Worm (Caenorhabditis elegans): ENCODE results near the gene srx-4.

srx-4 gene

ce11 chrV:664337-664847 is 28.2 kb downstream of the srx-4 start, which contains the start of the genes F31F4.11 and srh-266:
Gene F31F4.11, minus strand, starts transcription at chrV:664437.
Gene srh-266, plus strand, starts transcription at chrV:664797.
- no peak for TF ChIP-seq lag-1 (GFP tag; IDR thresholded peaks at IDR 0.05)
- no peak for TF ChIP-seq attf-6 (GFP tag; IDR thresholded peaks at IDR 0.05)
- TF ChIP-seq rcor-1 (GFP tag; IDR thresholded peaks at IDR 0.05) = no peak
- no peak for TF ChIP-seq F49E8.2 (tag; optimal IDR thresholded peaks at IDR 0.05; ENCODE audit: insufficient read depth)
- TF ChIP-seq zim-3 (tag; optimal IDR thresholded peaks at IDR 0.05) = no peak
- no peak for TF ChIP-seq D2030.7 (GFP tag; IDR thresholded peaks at IDR 0.05)
- no peak for TF ChIP-seq K11D2.4 (GFP tag; IDR thresholded peaks at IDR 0.05)
- TF ChIP-seq nhr-27 (tag; optimal IDR thresholded peaks at IDR 0.05) = no peak
- TF ChIP-seq rpc-1 (optimal IDR thresholded peaks at IDR 0.05) = no peak
- TF ChIP-seq rpc-1 (tag; optimal IDR thresholded peaks at IDR 0.05) = no peak
- no peak for TF ChIP-seq ama-1 (optimal IDR thresholded peaks at IDR 0.05)
- TF ChIP-seq ama-1 (GFP tag; optimal IDR thresholded peaks at IDR 0.05) = no peak
- TF ChIP-seq F39B2.1 (GFP tag; IDR thresholded peaks at IDR 0.05) = no peak
- no peak for TF ChIP-seq unc-130 (GFP tag; optimal IDR thresholded peaks at IDR 0.05)
- no peak for TF ChIP-seq chd-7 (tag; optimal IDR thresholded peaks at IDR 0.05)
- TF ChIP-seq F10E7.11 (tag; optimal IDR thresholded peaks at IDR 0.05) = no peak
- TF ChIP-seq gei-17 (GFP tag; optimal IDR thresholded peaks at IDR 0.05) = no peak
- no peak for TF ChIP-seq somi-1 (GFP tag; optimal IDR thresholded peaks at IDR 0.05)

DNA sequence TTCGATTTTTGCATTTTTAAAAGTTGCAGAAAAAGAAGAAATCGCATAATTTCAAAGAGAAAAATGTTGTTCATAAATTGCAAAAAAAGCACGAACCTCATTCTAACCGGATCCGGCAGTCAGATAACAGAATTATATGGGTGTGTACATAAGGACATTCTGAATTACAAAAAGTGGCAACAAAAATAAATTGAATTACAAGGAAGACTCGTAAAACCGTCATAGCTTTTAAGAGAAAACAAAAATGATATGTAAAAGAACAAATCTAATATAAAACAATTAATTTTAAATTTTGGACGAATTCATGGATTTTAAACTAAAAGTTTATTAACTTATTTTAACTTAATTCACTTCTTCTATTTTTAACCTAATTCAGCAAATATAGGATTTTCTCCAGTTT is 32.4 kb downstream of the srx-4 start, which contains the start of gene F31F4.17:
F31F4.17 (minus strand) TSS at position 101 of the 400 bp plus-strand sequence.
- TF ChIP-seq F49E8.2 (tag; optimal IDR thresholded peaks at IDR 0.05; ENCODE audit: insufficient read depth) (no peak), C17E4.6 (GFP tag; IDR thresholded peaks at IDR 0.05) (no peak), rpc-1 (optimal IDR thresholded peaks at IDR 0.05) (no peak), rpc-1 (tag; optimal IDR thresholded peaks at IDR 0.05) (no peak), chd-7 (tag; optimal IDR thresholded peaks at IDR 0.05) (no peak), nhr-80 (tag; optimal IDR thresholded peaks at IDR 0.05) (no peak), snpc-1.1 (tag; optimal IDR thresholded peaks at IDR 0.05; ENCODE audit: insufficient read depth) (no peak), efl-1 (GFP tag; optimal IDR thresholded peaks at IDR 0.05) (no peak), nfya-1 (tag; optimal IDR thresholded peaks at IDR 0.05; ENCODE audit: borderline replicate concordance, insufficient read depth) (no peak), Y53G8AR.9 (GFP tag; conservative IDR thresholded peaks at IDR 0.05) (no peak), tlf-1 (GFP tag; optimal IDR thresholded peaks at IDR 0.05) (no peak), lir-1 (GFP tag; conservative IDR thresholded peaks at IDR 0.05) (no peak), F37B4.10 (GFP tag; IDR thresholded peaks at IDR 0.05) (no peak), attf-3 (GFP tag; conservative IDR thresholded peaks at IDR 0.05) (no peak)

DNA sequence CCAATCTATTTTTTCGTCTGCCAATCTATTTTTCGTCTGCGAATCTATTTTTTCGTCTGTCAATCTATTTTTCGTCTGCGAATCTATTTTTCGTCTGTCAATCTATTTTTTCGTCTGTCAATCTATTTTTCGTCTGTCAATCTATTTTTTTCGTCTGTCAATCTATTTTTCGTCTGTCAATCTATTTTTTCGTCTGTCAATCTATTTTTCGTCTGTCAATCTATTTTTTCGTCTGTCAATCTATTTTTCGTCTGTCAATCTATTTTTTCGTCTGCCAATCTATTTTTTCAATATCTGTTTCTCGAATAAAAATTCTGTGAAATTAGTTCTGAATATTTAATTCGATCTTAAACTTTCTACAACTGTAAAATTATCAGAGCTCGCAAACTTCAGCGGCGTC is 34.4 kb downstream of the srx-4 start:
- TF ChIP-seq egrh-3 (GFP tag; IDR thresholded peaks at IDR 0.05) (peak; percentile 92), hsf-1 (GFP tag; IDR thresholded peaks at IDR 0.05) (0 out of 2 replicates have a peak, but pooled peaks have one; percentile 35), Y53F4B.3 (GFP tag; IDR thresholded peaks at IDR 0.05) (peak; percentile 99; the same call in 1 of the 2 replicates), madf-3 (GFP tag; IDR thresholded peaks at IDR 0.05) (peak; percentile 74; the same call in 1 of the 2 replicates), ceh-91 (GFP tag; IDR thresholded peaks at IDR 0.05) (peak; percentile 44; the same call in 1 of the 2 replicates)

ce11 chrV:657678-658077 is 34.9 kb downstream of the srx-4 start, which contains the start of gene srh-246:
Gene srh-246, minus strand, starts transcription at chrV:657778.
- TF ChIP-seq ets-4 (GFP tag; optimal IDR thresholded peaks at IDR 0.05) = no peak
- TF ChIP-seq lin-35 (GFP tag; optimal IDR thresholded peaks at IDR 0.05) = no peak
- TF ChIP-seq hlh-26 (GFP tag; conservative IDR thresholded peaks at IDR 0.05) = no peak
- no peak for TF ChIP-seq him-1 (tag; optimal IDR thresholded peaks at IDR 0.05)
- no peak for TF ChIP-seq ztf-22 (GFP tag; optimal IDR thresholded peaks at IDR 0.05)
- no peak for TF ChIP-seq ZK185.1 (tag; optimal IDR thresholded peaks at IDR 0.05; ENCODE audit: poor library complexity, severe bottlenecking)
- TF ChIP-seq F33H1.4 (GFP tag; IDR thresholded peaks at IDR 0.05) = no peak
- TF ChIP-seq Y79H2A.3 (GFP tag; conservative IDR thresholded peaks at IDR 0.05) = no peak

All from whole organism, young adult.